Fruit fly (Drosophila melanogaster) whole organism, embryonic: ENCODE measurements around the gene LSm7.

Source experiments
- Antp ChIP-seq: fragments of 200-800 bp; sonication (Bioruptor generic); optimal IDR thresholded peaks from 3 replicates; lab custom pipeline; 2016; ENCODE audit warnings: missing biosample characterization, missing genetic modification characterization
- CG10267 ChIP-seq: fragments of 200-800 bp; sonication (Bioruptor generic); optimal IDR thresholded peaks from 2 replicates; lab custom pipeline; 2018; ENCODE audit warnings: missing biosample characterization, mild to moderate bottlenecking, missing genetic modification characterization, moderate library complexity
- CG10431 ChIP-seq: fragments of 200-800 bp; sonication (Bioruptor generic); optimal IDR thresholded peaks from 3 replicates; lab custom pipeline; 2018; ENCODE audit warnings: missing biosample characterization, mild to moderate bottlenecking, missing genetic modification characterization
- CG10543 ChIP-seq: fragments of 200-800 bp; sonication (Bioruptor generic); optimal IDR thresholded peaks from 3 replicates; lab custom pipeline; 2017; ENCODE audit warnings: missing biosample characterization, mild to moderate bottlenecking, missing genetic modification characterization, moderate library complexity
- CG11093 ChIP-seq: fragments of 200-800 bp; sonication (Bioruptor generic); IDR thresholded peaks from 3 replicates; pipeline ENCODE4 v1.3.6; 2022; ENCODE audit warnings: missing biosample characterization, missing genetic modification characterization
- CG12659 ChIP-seq: fragments of 200-800 bp; sonication (Bioruptor generic); optimal IDR thresholded peaks from 3 replicates; lab custom pipeline; 2017; ENCODE audit warnings: mild to moderate bottlenecking, missing biosample characterization, missing genetic modification reagents, missing genetic modification characterization
- CG13296 ChIP-seq: fragments of 200-800 bp; sonication (Bioruptor generic); optimal IDR thresholded peaks from 3 replicates; lab custom pipeline; 2018; ENCODE audit warnings: missing biosample characterization, mild to moderate bottlenecking, missing genetic modification characterization
- CG13624 ChIP-seq: fragments of 200-800 bp; sonication (Bioruptor generic); optimal IDR thresholded peaks from 2 replicates; lab custom pipeline; 2016; ENCODE audit warnings: missing biosample characterization, missing genetic modification characterization
- CG13894 ChIP-seq: fragments of 200-800 bp; sonication (Bioruptor generic); optimal IDR thresholded peaks from 3 replicates; lab custom pipeline; 2018; ENCODE audit warnings: missing biosample characterization, mild to moderate bottlenecking, missing genetic modification characterization, moderate library complexity
- CG1529 ChIP-seq: fragments of 200-800 bp; sonication (Bioruptor generic); optimal IDR thresholded peaks from 3 replicates; lab custom pipeline; 2018; ENCODE audit warnings: missing biosample characterization, missing genetic modification characterization
- CG17568 ChIP-seq: fragments of 200-800 bp; sonication (Bioruptor generic); optimal IDR thresholded peaks from 2 replicates; lab custom pipeline; 2018; ENCODE audit warnings: missing biosample characterization, mild to moderate bottlenecking, missing genetic modification characterization, moderate library complexity
- CG2120 ChIP-seq: fragments of 200-800 bp; sonication (Bioruptor generic); optimal IDR thresholded peaks from 3 replicates; lab custom pipeline; 2016; ENCODE audit warnings: missing biosample characterization, missing genetic modification characterization
- CG31224 ChIP-seq: fragments of 200-800 bp; sonication (Bioruptor generic); IDR thresholded peaks from 2 replicates; pipeline ENCODE4 v1.3.6; 2022; ENCODE audit warnings: missing biosample characterization, missing genetic modification characterization
- CG31365 ChIP-seq: fragments of 200-800 bp; sonication (Bioruptor generic); optimal IDR thresholded peaks from 2 replicates; lab custom pipeline; 2018; ENCODE audit warnings: missing biosample characterization, mild to moderate bottlenecking, missing genetic modification characterization
- CG32767 ChIP-seq: fragments of 200-800 bp; sonication (Bioruptor generic); IDR thresholded peaks from 2 replicates; pipeline ENCODE4 v1.3.6; 2022; ENCODE audit warnings: missing biosample characterization, missing genetic modification characterization
- CG34422 ChIP-seq: fragments of 200-800 bp; sonication (Bioruptor generic); IDR thresholded peaks from 3 replicates; pipeline ENCODE4 v1.3.6; 2022; ENCODE audit warnings: missing biosample characterization, missing genetic modification characterization
- CG8290 ChIP-seq, 3 experiments: fragments of 200-800 bp; sonication (Bioruptor generic); optimal IDR thresholded peaks; 2 replicates each; lab custom pipeline; 2016 to 2019; ENCODE audit warnings: missing biosample characterization in 3 of 3, missing genetic modification characterization in 3 of 3, mild to moderate bottlenecking in 2 of 3, moderate library complexity in 1 of 3
- CG8944 ChIP-seq: fragments of 200-800 bp; sonication (Bioruptor generic); optimal IDR thresholded peaks from 3 replicates; lab custom pipeline; 2016; ENCODE audit warnings: missing biosample characterization, missing genetic modification characterization
- CG9437 ChIP-seq: fragments of 200-800 bp; sonication (Bioruptor generic); optimal IDR thresholded peaks from 2 replicates; lab custom pipeline; 2018; ENCODE audit warnings: missing biosample characterization, mild to moderate bottlenecking, missing genetic modification characterization
- CG9727 ChIP-seq: fragments of 200-800 bp; sonication (Bioruptor generic); optimal IDR thresholded peaks from 3 replicates; lab custom pipeline; 2017; ENCODE audit warnings: missing biosample characterization, mild to moderate bottlenecking, missing genetic modification characterization
- Dad ChIP-seq: fragments of 200-800 bp; sonication (Bioruptor generic); optimal IDR thresholded peaks from 3 replicates; lab custom pipeline; 2016; ENCODE audit warnings: missing biosample characterization, missing genetic modification characterization
- Dbx ChIP-seq: fragments of 200-800 bp; sonication (Bioruptor generic); IDR thresholded peaks from 3 replicates; pipeline ENCODE4 v1.3.6; 2022; ENCODE audit warnings: missing biosample characterization, missing genetic modification characterization
- Doc3 ChIP-seq: fragments of 200-800 bp; sonication (Bioruptor generic); IDR thresholded peaks from 3 replicates; pipeline ENCODE4 v1.3.6; 2022; ENCODE audit warnings: missing biosample characterization, missing genetic modification characterization; ENCODE audit not compliant: partially characterized antibody
- Dref ChIP-seq: fragments of 200-800 bp; sonication (Bioruptor generic); IDR thresholded peaks from 2 replicates; pipeline ENCODE4 v1.3.6; 2022; ENCODE audit warnings: missing biosample characterization, missing genetic modification characterization
- E2f2 ChIP-seq: fragments of 200-800 bp; sonication (Bioruptor generic); IDR thresholded peaks from 2 replicates; pipeline ENCODE4 v1.3.6; 2022; ENCODE audit warnings: missing biosample characterization, missing genetic modification characterization
- Fer1 ChIP-seq: fragments of 200-800 bp; sonication (Bioruptor generic); optimal IDR thresholded peaks from 2 replicates; lab custom pipeline; 2017; ENCODE audit warnings: missing biosample characterization, mild to moderate bottlenecking, missing genetic modification characterization
- HLH4C ChIP-seq: fragments of 200-800 bp; sonication (Bioruptor generic); IDR thresholded peaks from 3 replicates; pipeline ENCODE4 v1.3.6; 2022; ENCODE audit warnings: missing biosample characterization, missing genetic modification characterization; ENCODE audit not compliant: partially characterized antibody
- MBD-R2 ChIP-seq: fragments of 200-800 bp; sonication (Bioruptor generic); IDR thresholded peaks from 2 replicates; pipeline ENCODE4 v1.3.6; 2022; ENCODE audit warnings: missing biosample characterization, missing genetic modification characterization
- Opbp ChIP-seq: fragments of 200-800 bp; sonication (Bioruptor generic); IDR thresholded peaks from 3 replicates; pipeline ENCODE4 v1.3.6; 2022; ENCODE audit warnings: missing biosample characterization, missing genetic modification characterization; ENCODE audit not compliant: partially characterized antibody
- Rx ChIP-seq: fragments of 200-800 bp; sonication (Bioruptor generic); IDR thresholded peaks from 2 replicates; pipeline ENCODE4 v1.3.6; 2022; ENCODE audit warnings: missing biosample characterization, missing genetic modification characterization
- bab2 ChIP-seq: fragments of 200-800 bp; sonication (Bioruptor generic); optimal IDR thresholded peaks from 2 replicates; lab custom pipeline; 2016; ENCODE audit warnings: missing biosample characterization, missing genetic modification characterization
- bcd ChIP-seq: fragments of 200-800 bp; sonication (Bioruptor generic); optimal IDR thresholded peaks from 2 replicates; lab custom pipeline; 2017; ENCODE audit warnings: missing biosample characterization, mild to moderate bottlenecking, missing genetic modification characterization
- caup ChIP-seq: fragments of 200-800 bp; sonication (Bioruptor generic); optimal IDR thresholded peaks from 3 replicates; lab custom pipeline; 2017; ENCODE audit warnings: missing biosample characterization, mild to moderate bottlenecking, missing genetic modification characterization, moderate library complexity; ENCODE audit not compliant: severe bottlenecking
- chn ChIP-seq: fragments of 200-800 bp; sonication (Bioruptor generic); optimal IDR thresholded peaks from 2 replicates; lab custom pipeline; 2016; ENCODE audit warnings: missing biosample characterization, missing genetic modification characterization
- crol ChIP-seq: fragments of 200-800 bp; sonication (Bioruptor generic); IDR thresholded peaks from 2 replicates; pipeline ENCODE4 v1.3.6; 2022; ENCODE audit warnings: missing biosample characterization, missing genetic modification characterization
- insv ChIP-seq, 2 experiments: fragments of 200-800 bp; sonication (Bioruptor generic); optimal IDR thresholded peaks; 3 replicates each; lab custom pipeline; 2016 to 2018; ENCODE audit warnings: missing biosample characterization in 2 of 2, missing genetic modification characterization in 2 of 2
- inv ChIP-seq: fragments of 200-800 bp; sonication (Bioruptor generic); IDR thresholded peaks from 2 replicates; pipeline ENCODE4 v1.3.6; 2022; ENCODE audit warnings: missing biosample characterization, missing genetic modification characterization; ENCODE audit not compliant: partially characterized antibody
- lilli ChIP-seq: fragments of 200-800 bp; sonication (Bioruptor generic); optimal IDR thresholded peaks from 3 replicates; lab custom pipeline; 2016; ENCODE audit warnings: missing biosample characterization, missing genetic modification characterization
- nerfin-1 ChIP-seq: fragments of 200-800 bp; sonication (Bioruptor generic); optimal IDR thresholded peaks from 3 replicates; lab custom pipeline; 2019; ENCODE audit warnings: missing biosample characterization, mild to moderate bottlenecking, missing genetic modification characterization, moderate library complexity
- nmo ChIP-seq: fragments of 200-800 bp; sonication (Bioruptor generic); optimal IDR thresholded peaks from 2 replicates; lab custom pipeline; 2018; ENCODE audit warnings: missing biosample characterization, mild to moderate bottlenecking, missing genetic modification characterization, moderate library complexity
- oc ChIP-seq: fragments of 200-800 bp; sonication (Bioruptor generic); optimal IDR thresholded peaks from 2 replicates; lab custom pipeline; 2018; ENCODE audit warnings: missing biosample characterization, mild to moderate bottlenecking, missing genetic modification characterization, moderate library complexity
- onecut ChIP-seq: fragments of 200-800 bp; sonication (Bioruptor generic); IDR thresholded peaks from 2 replicates; pipeline ENCODE4 v1.3.6; 2022; ENCODE audit warnings: missing biosample characterization, missing genetic modification characterization
- sens-2 ChIP-seq: fragments of 200-800 bp; sonication (Bioruptor generic); IDR thresholded peaks from 2 replicates; pipeline ENCODE4 v1.3.6; 2022; ENCODE audit warnings: missing biosample characterization, missing genetic modification characterization
- slou ChIP-seq: fragments of 200-800 bp; sonication (Bioruptor generic); optimal IDR thresholded peaks from 3 replicates; lab custom pipeline; 2016; ENCODE audit warnings: missing biosample characterization, missing genetic modification characterization
- unc-4 ChIP-seq: fragments of 200-800 bp; sonication (Bioruptor generic); IDR thresholded peaks from 2 replicates; pipeline ENCODE4 v1.3.6; 2022; ENCODE audit warnings: missing biosample characterization, missing genetic modification characterization; ENCODE audit not compliant: partially characterized antibody
- usp ChIP-seq: fragments of >200 bp; optimal IDR thresholded peaks from 2 replicates; lab custom pipeline; 2017; ENCODE audit warnings: missing biosample characterization, missing genetic modification characterization
- vvl ChIP-seq: fragments of 200-800 bp; sonication (Bioruptor generic); IDR thresholded peaks from 2 replicates; pipeline ENCODE4 v1.3.6; 2022; ENCODE audit warnings: missing biosample characterization, missing genetic modification characterization
- zen ChIP-seq: fragments of 200-800 bp; sonication (Bioruptor generic); optimal IDR thresholded peaks from 3 replicates; lab custom pipeline; 2018; ENCODE audit warnings: missing biosample characterization, mild to moderate bottlenecking, missing genetic modification characterization, moderate library complexity

Gene LSm7

dm6 chr2L:16743055-16743805 lies at the start of gene LSm7, which contains the start of gene BuGZ:
Gene LSm7, minus strand, starts transcription at chr2L:16743100.
Gene BuGZ, plus strand, starts transcription at chr2L:16743405.
- TF ChIP-seq CG34422 (GFP tag; lab: Robert Waterston, UW) (peak; percentile 22; the same call in 1 of the 3 replicates), Rx (GFP tag; lab: Robert Waterston, UW) (peak; percentile 20; the same call in 1 of the 2 replicates), bcd (peak; percentile 57), Doc3 (GFP tag; lab: Robert Waterston, UW) (peak; percentile 49; the same call in 2 of the 3 replicates), Antp (GFP tag; lab: Kevin White, UChicago) (peak; percentile 27), CG31365 (no peak), Dad (GFP tag; lab: Kevin White, UChicago) (no peak), HLH4C (GFP tag; lab: Robert Waterston, UW) (0 out of 3 replicates have a peak, but pooled peaks have one; percentile 25), bab2 (GFP tag; lab: Kevin White, UChicago) (no peak), unc-4 (GFP tag; lab: Robert Waterston, UW) (peak; percentile 70), slou (peak; percentile 23), CG9727 (GFP tag; lab: Kevin White, UChicago) (peak; percentile 69), zen (tag; lab: Kevin White, UChicago) (peak; percentile 68), nmo (GFP tag; lab: Kevin White, UChicago) (peak; percentile 70), CG10267 (tag; lab: Kevin White, UChicago) (peak; percentile 64), CG12659 (GFP tag; lab: Kevin White, UChicago) (peak; percentile 85), CG32767 (GFP tag; lab: Robert Waterston, UW) (peak; percentile 80), CG8944 (GFP tag; lab: Kevin White, UChicago) (peak; percentile 8), E2f2 (peak; percentile 62), Fer1 (peak; percentile 21), CG10543 (GFP tag; lab: Kevin White, UChicago) (peak; percentile 12), MBD-R2 (GFP tag; lab: Robert Waterston, UW) (peak; percentile 74), CG9437 (GFP tag; lab: Kevin White, UChicago) (peak; percentile 45), insv (GFP tag; optimal IDR thresholded peaks at IDR 0.05; lab: Kevin White, UChicago) (peak in 1 of 2 experiments; percentile 42), crol (GFP tag; lab: Robert Waterston, UW) (no peak), CG13894 (tag; lab: Kevin White, UChicago) (no peak), CG13296 (GFP tag; lab: Kevin White, UChicago) (peak; percentile 35), caup (GFP tag; lab: Kevin White, UChicago) (peak; percentile 46), onecut (GFP tag; lab: Robert Waterston, UW) (peak; percentile 70; the same call in 1 of the 2 replicates), CG17568 (GFP tag; lab: Kevin White, UChicago) (no peak), Dref (GFP tag; lab: Robert Waterston, UW) (peak; percentile 66), chn (GFP tag; lab: Kevin White, UChicago) (peak; percentile 10), vvl (GFP tag; lab: Robert Waterston, UW) (peak; percentile 44; the same call in 1 of the 2 replicates), CG13624 (GFP tag; lab: Kevin White, UChicago) (peak; percentile 34), inv (peak; percentile 60), CG2120 (no peak), CG10431 (GFP tag; lab: Kevin White, UChicago) (peak; percentile 59), lilli (GFP tag; lab: Kevin White, UChicago) (peak; percentile 8), sens-2 (no peak), usp (GFP tag; lab: Kevin White, UChicago) (no peak), CG11093 (GFP tag; lab: Robert Waterston, UW) (no peak), Dbx (GFP tag; lab: Robert Waterston, UW) (no peak; the same call in 2 of the 3 replicates), oc (tag; lab: Kevin White, UChicago) (no peak), nerfin-1 (tag; lab: Kevin White, UChicago) (peak; percentile 17), CG31224 (GFP tag; lab: Robert Waterston, UW) (no peak), CG1529 (peak; percentile 17), Opbp (GFP tag; lab: Robert Waterston, UW) (peak; percentile 37; the same call in 1 of the 3 replicates), CG8290 (GFP tag; optimal IDR thresholded peaks at IDR 0.05; lab: Kevin White, UChicago) (peak; percentile 29), CG8290 (tag; optimal IDR thresholded peaks at IDR 0.05; lab: Kevin White, UChicago) (no peak)
